Fruit fly (Drosophila melanogaster) whole organism, embryonic: ENCODE results near the gene Syt1.

ENCODE experiments used
- Aef1 ChIP-seq: fragments of 200-800 bp; sonication (Bioruptor generic); IDR thresholded peaks from 3 replicates; pipeline ENCODE4 v1.3.6; 2022; ENCODE audit warnings: missing biosample characterization, missing genetic modification characterization
- Asciz ChIP-seq: fragments of 200-800 bp; sonication (Bioruptor generic); optimal IDR thresholded peaks from 2 replicates; lab custom pipeline; 2017; ENCODE audit warnings: missing biosample characterization, mild to moderate bottlenecking, missing genetic modification characterization, missing genetic modification reagents
- CG1024 ChIP-seq: fragments of 200-800 bp; sonication (Bioruptor generic); IDR thresholded peaks from 2 replicates; pipeline ENCODE4 v1.3.6; 2022; ENCODE audit warnings: missing biosample characterization, missing genetic modification characterization
- CG10366 ChIP-seq: fragments of 200-800 bp; sonication (Bioruptor generic); IDR thresholded peaks from 2 replicates; pipeline ENCODE4 v1.3.6; 2022; ENCODE audit warnings: missing biosample characterization, missing genetic modification characterization
- CG10979 ChIP-seq: fragments of 200-800 bp; sonication (Bioruptor generic); optimal IDR thresholded peaks from 2 replicates; lab custom pipeline; 2018; ENCODE audit warnings: missing biosample characterization, mild to moderate bottlenecking, missing genetic modification characterization, moderate library complexity
- CG11696 ChIP-seq: fragments of 200-800 bp; sonication (Bioruptor generic); IDR thresholded peaks from 2 replicates; pipeline ENCODE4 v1.3.6; 2022; ENCODE audit warnings: missing biosample characterization, missing genetic modification characterization
- CG12104 ChIP-seq: fragments of 200-800 bp; sonication (Bioruptor generic); optimal IDR thresholded peaks from 3 replicates; lab custom pipeline; 2016; ENCODE audit warnings: missing biosample characterization, missing genetic modification characterization
- CG13424 ChIP-seq: fragments of 200-800 bp; sonication (Bioruptor generic); optimal IDR thresholded peaks from 2 replicates; lab custom pipeline; 2019; ENCODE audit warnings: missing biosample characterization, mild to moderate bottlenecking, missing genetic modification characterization, moderate library complexity
- CG15011 ChIP-seq: fragments of 200-800 bp; sonication (Bioruptor generic); optimal IDR thresholded peaks from 3 replicates; lab custom pipeline; 2018; ENCODE audit warnings: missing biosample characterization, mild to moderate bottlenecking, missing genetic modification characterization
- CG17568 ChIP-seq: fragments of 200-800 bp; sonication (Bioruptor generic); optimal IDR thresholded peaks from 2 replicates; lab custom pipeline; 2018; ENCODE audit warnings: missing biosample characterization, mild to moderate bottlenecking, missing genetic modification characterization, moderate library complexity
- CG18619 ChIP-seq: fragments of 200-800 bp; sonication (Bioruptor generic); optimal IDR thresholded peaks from 3 replicates; lab custom pipeline; 2017; ENCODE audit warnings: missing biosample characterization, mild to moderate bottlenecking, missing genetic modification characterization
- CG30020 ChIP-seq: fragments of 200-800 bp; optimal IDR thresholded peaks from 2 replicates; lab custom pipeline; 2019; ENCODE audit warnings: missing biosample characterization, mild to moderate bottlenecking, missing genetic modification characterization, moderate library complexity
- CG3163 ChIP-seq: fragments of 200-800 bp; sonication (Bioruptor generic); optimal IDR thresholded peaks from 3 replicates; lab custom pipeline; 2016; ENCODE audit warnings: missing biosample characterization, missing genetic modification characterization
- CG4730 ChIP-seq: fragments of 200-800 bp; sonication (Bioruptor generic); IDR thresholded peaks from 2 replicates; pipeline ENCODE4 v1.3.6; 2022; ENCODE audit warnings: missing biosample characterization, missing genetic modification characterization
- CG5953 ChIP-seq: fragments of 200-800 bp; sonication (Bioruptor generic); IDR thresholded peaks from 2 replicates; pipeline ENCODE4 v1.3.6; 2022; ENCODE audit warnings: missing biosample characterization, missing genetic modification characterization
- CG6272 ChIP-seq: fragments of 200-800 bp; sonication (Bioruptor generic); IDR thresholded peaks from 2 replicates; pipeline ENCODE4 v1.3.6; 2022; ENCODE audit warnings: missing biosample characterization, missing genetic modification characterization
- CG6683 ChIP-seq: fragments of 200-800 bp; sonication (Bioruptor generic); optimal IDR thresholded peaks from 2 replicates; lab custom pipeline; 2017; ENCODE audit warnings: missing biosample characterization, mild to moderate bottlenecking, missing genetic modification characterization, missing genetic modification reagents
- CG8290 ChIP-seq, 3 experiments: fragments of 200-800 bp; sonication (Bioruptor generic); optimal IDR thresholded peaks; 2 replicates each; lab custom pipeline; 2016 to 2019; ENCODE audit warnings: missing biosample characterization in 3 of 3, missing genetic modification characterization in 3 of 3, mild to moderate bottlenecking in 2 of 3, moderate library complexity in 1 of 3
- CG8388 ChIP-seq: fragments of 200-800 bp; sonication (Bioruptor generic); optimal IDR thresholded peaks from 2 replicates; lab custom pipeline; 2019; ENCODE audit warnings: missing biosample characterization, mild to moderate bottlenecking, missing genetic modification characterization, moderate library complexity
- CG9727 ChIP-seq: fragments of 200-800 bp; sonication (Bioruptor generic); optimal IDR thresholded peaks from 3 replicates; lab custom pipeline; 2017; ENCODE audit warnings: missing biosample characterization, mild to moderate bottlenecking, missing genetic modification characterization
- CG9797 ChIP-seq: fragments of 200-800 bp; sonication (Bioruptor generic); optimal IDR thresholded peaks from 3 replicates; lab custom pipeline; 2018; ENCODE audit warnings: missing biosample characterization, mild to moderate bottlenecking, missing genetic modification characterization
- Camta ChIP-seq: fragments of 200-800 bp; sonication (Bioruptor generic); optimal IDR thresholded peaks from 2 replicates; lab custom pipeline; 2016; ENCODE audit warnings: missing biosample characterization, missing genetic modification characterization
- Drgx ChIP-seq: fragments of 200-800 bp; sonication (Bioruptor generic); IDR thresholded peaks from 2 replicates; pipeline ENCODE4 v1.3.6; 2022; ENCODE audit warnings: missing biosample characterization, missing genetic modification characterization
- Gsc ChIP-seq: fragments of 200-800 bp; sonication (Bioruptor generic); IDR thresholded peaks from 2 replicates; pipeline ENCODE4 v1.3.6; 2022; ENCODE audit warnings: missing biosample characterization, missing genetic modification characterization
- Hr3 ChIP-seq: fragments of 200-800 bp; sonication (Bioruptor generic); optimal IDR thresholded peaks from 3 replicates; lab custom pipeline; 2016; ENCODE audit warnings: missing biosample characterization, missing genetic modification characterization
- Med ChIP-seq: fragments of 200-800 bp; sonication (Bioruptor generic); peaks from one replicate; lab custom pipeline; 2016; ENCODE audit warnings: missing biosample characterization, missing genetic modification characterization, mild to moderate bottlenecking, inconsistent platforms, moderate library complexity
- Mrtf ChIP-seq: fragments of 200-800 bp; sonication (Bioruptor generic); IDR thresholded peaks from 3 replicates; pipeline ENCODE4 v1.3.6; 2022; ENCODE audit warnings: missing biosample characterization, missing genetic modification characterization
- NC2β ChIP-seq: fragments of 200-800 bp; sonication (Bioruptor generic); optimal IDR thresholded peaks from 2 replicates; lab custom pipeline; 2016; ENCODE audit warnings: missing biosample characterization, missing genetic modification characterization
- NFAT ChIP-seq: fragments of 200-800 bp; sonication (Bioruptor generic); IDR thresholded peaks from 2 replicates; pipeline ENCODE4 v1.3.6; 2022; ENCODE audit warnings: missing biosample characterization, missing genetic modification characterization
- Oli ChIP-seq: fragments of 200-800 bp; sonication (Bioruptor generic); optimal IDR thresholded peaks from 2 replicates; lab custom pipeline; 2018; ENCODE audit warnings: missing biosample characterization, mild to moderate bottlenecking, missing genetic modification characterization, moderate library complexity
- amos ChIP-seq: fragments of 200-800 bp; sonication (Bioruptor generic); IDR thresholded peaks from 2 replicates; pipeline ENCODE4 v1.3.6; 2022; ENCODE audit warnings: missing biosample characterization, missing genetic modification characterization; ENCODE audit not compliant: partially characterized antibody
- cg ChIP-seq: fragments of 200-800 bp; sonication (Bioruptor generic); optimal IDR thresholded peaks from 3 replicates; lab custom pipeline; 2019; ENCODE audit warnings: missing biosample characterization, mild to moderate bottlenecking, missing genetic modification characterization, moderate library complexity
- dan ChIP-seq: fragments of 200-800 bp; sonication (Bioruptor generic); IDR thresholded peaks from 2 replicates; pipeline ENCODE4 v1.3.6; 2022; ENCODE audit warnings: missing biosample characterization, missing genetic modification characterization
- gem ChIP-seq: fragments of 200-800 bp; sonication (Bioruptor generic); optimal IDR thresholded peaks from 2 replicates; lab custom pipeline; 2019; ENCODE audit warnings: missing biosample characterization, mild to moderate bottlenecking, missing genetic modification characterization, moderate library complexity
- kay ChIP-seq: fragments of 200-800 bp; sonication (Bioruptor generic); optimal IDR thresholded peaks from 2 replicates; lab custom pipeline; 2016; ENCODE audit warnings: missing biosample characterization, missing genetic modification characterization
- klu ChIP-seq: fragments of 200-800 bp; sonication (Bioruptor generic); IDR thresholded peaks from 2 replicates; pipeline ENCODE4 v1.3.6; 2022; ENCODE audit warnings: missing biosample characterization, missing genetic modification characterization
- lilli ChIP-seq: fragments of 200-800 bp; sonication (Bioruptor generic); optimal IDR thresholded peaks from 3 replicates; lab custom pipeline; 2016; ENCODE audit warnings: missing biosample characterization, missing genetic modification characterization
- nerfin-1 ChIP-seq: fragments of 200-800 bp; sonication (Bioruptor generic); optimal IDR thresholded peaks from 3 replicates; lab custom pipeline; 2019; ENCODE audit warnings: missing biosample characterization, mild to moderate bottlenecking, missing genetic modification characterization, moderate library complexity
- nerfin-2 ChIP-seq: fragments of 200-800 bp; sonication (Bioruptor generic); IDR thresholded peaks from 2 replicates; pipeline ENCODE4 v1.3.6; 2022; ENCODE audit warnings: missing biosample characterization, missing genetic modification characterization; ENCODE audit not compliant: partially characterized antibody
- pho ChIP-seq: fragments of 200-800 bp; sonication (Bioruptor generic); optimal IDR thresholded peaks from 2 replicates; lab custom pipeline; 2016; ENCODE audit warnings: missing biosample characterization, missing genetic modification characterization
- phol ChIP-seq: fragments of 200-800 bp; sonication (Bioruptor generic); optimal IDR thresholded peaks from 3 replicates; lab custom pipeline; 2018; ENCODE audit warnings: missing biosample characterization, mild to moderate bottlenecking, missing genetic modification characterization, moderate library complexity
- row ChIP-seq: fragments of 200-800 bp; sonication (Bioruptor generic); IDR thresholded peaks from 3 replicates; pipeline ENCODE4 v1.3.6; 2022; ENCODE audit warnings: missing biosample characterization, missing genetic modification characterization
- seq ChIP-seq: fragments of 200-800 bp; sonication (Bioruptor generic); IDR thresholded peaks from 2 replicates; pipeline ENCODE4 v1.3.6; 2022; ENCODE audit warnings: missing biosample characterization, missing genetic modification characterization
- sim ChIP-seq: fragments of 200-800 bp; sonication (Bioruptor generic); IDR thresholded peaks from 2 replicates; pipeline ENCODE4 v1.3.6; 2022; ENCODE audit warnings: missing biosample characterization, missing genetic modification characterization
- sima ChIP-seq: fragments of 200-800 bp; sonication (Bioruptor generic); optimal IDR thresholded peaks from 2 replicates; lab custom pipeline; 2016; ENCODE audit warnings: missing biosample characterization, missing genetic modification characterization
- sqz ChIP-seq: fragments of 200-800 bp; sonication (Bioruptor generic); optimal IDR thresholded peaks from 3 replicates; lab custom pipeline; 2018; ENCODE audit warnings: missing biosample characterization, mild to moderate bottlenecking, missing genetic modification characterization
- tio ChIP-seq: fragments of 200-800 bp; sonication (Bioruptor generic); optimal IDR thresholded peaks from 2 replicates; lab custom pipeline; 2017; ENCODE audit warnings: missing biosample characterization, missing genetic modification characterization, inconsistent platforms
- wek ChIP-seq: fragments of 200-800 bp; sonication (Bioruptor generic); optimal IDR thresholded peaks from 3 replicates; lab custom pipeline; 2018; ENCODE audit warnings: missing biosample characterization, mild to moderate bottlenecking, missing genetic modification characterization, moderate library complexity
- zfh2 ChIP-seq: fragments of 200-800 bp; sonication (Bioruptor generic); optimal IDR thresholded peaks from 2 replicates; lab custom pipeline; 2016; ENCODE audit warnings: missing biosample characterization, missing genetic modification characterization

The Syt1 gene

dm6 chr2L:2731370-2732138 lies 68.2 kb downstream of the Syt1 start (continued):
- TF ChIP-seq NFAT (GFP tag; lab: Robert Waterston, UW) (no peak), Asciz (GFP tag; lab: Kevin White, UChicago) (no peak), pho (no peak), nerfin-2 (GFP tag; lab: Robert Waterston, UW) (no peak), sim (no peak), Camta (GFP tag; lab: Kevin White, UChicago) (no peak), gem (tag; lab: Kevin White, UChicago) (peak; percentile 56), kay (GFP tag; lab: Kevin White, UChicago) (peak; percentile 50), CG18619 (GFP tag; lab: Kevin White, UChicago) (peak; percentile 9), cg (GFP tag; lab: Kevin White, UChicago) (peak; percentile 3), NC2β (GFP tag; lab: Kevin White, UChicago) (peak; percentile 11), row (GFP tag; lab: Robert Waterston, UW) (peak; percentile 59; the same call in 2 of the 3 replicates), klu (GFP tag; lab: Robert Waterston, UW) (peak; percentile 18; the same call in 1 of the 2 replicates), phol (tag; lab: Kevin White, UChicago) (peak; percentile 39), Gsc (0 out of 2 replicates have a peak, but pooled peaks have one; percentile 24), wek (no peak), CG3163 (GFP tag; lab: Kevin White, UChicago) (no peak), CG8290 (GFP tag; optimal IDR thresholded peaks at IDR 0.05; lab: Kevin White, UChicago) (no peak), CG8290 (tag; optimal IDR thresholded peaks at IDR 0.05; lab: Kevin White, UChicago) (peak in 1 of 2 experiments; percentile 24), CG9797 (no peak), CG13424 (peak; percentile 21), CG15011 (GFP tag; lab: Kevin White, UChicago) (no peak), CG9727 (GFP tag; lab: Kevin White, UChicago) (no peak), CG1024 (GFP tag; lab: Robert Waterston, UW) (no peak), CG6272 (GFP tag; lab: Robert Waterston, UW) (no peak), tio (no peak), sqz (GFP tag; lab: Kevin White, UChicago) (no peak), CG8388 (GFP tag; lab: Kevin White, UChicago) (no peak), Drgx (GFP tag; lab: Robert Waterston, UW) (peak; percentile 57), CG4730 (GFP tag; lab: Robert Waterston, UW) (peak; percentile 62; the same call in 1 of the 2 replicates), dan (GFP tag; lab: Robert Waterston, UW) (no peak), CG17568 (GFP tag; lab: Kevin White, UChicago) (no peak), zfh2 (GFP tag; lab: Kevin White, UChicago) (no peak), sima (no peak), CG11696 (GFP tag; lab: Robert Waterston, UW) (no peak), amos (no peak), seq (GFP tag; lab: Robert Waterston, UW) (no peak), Hr3 (GFP tag; lab: Kevin White, UChicago) (peak; percentile 10), Mrtf (GFP tag; lab: Robert Waterston, UW) (0 out of 3 replicates have a peak, but pooled peaks have one; percentile 19), Oli (tag; lab: Kevin White, UChicago) (peak; percentile 45), CG12104 (no peak), nerfin-1 (no peak), Med (peak; percentile 80), Aef1 (GFP tag; lab: Robert Waterston, UW) (0 out of 3 replicates have a peak, but pooled peaks have one; percentile 25), CG30020 (tag; lab: Kevin White, UChicago) (no peak), CG10979 (tag; lab: Kevin White, UChicago) (peak; percentile 38), CG5953 (GFP tag; lab: Robert Waterston, UW) (no peak), CG6683 (GFP tag; lab: Kevin White, UChicago) (no peak), CG10366 (peak; percentile 39; the same call in 1 of the 2 replicates), lilli (GFP tag; lab: Kevin White, UChicago) (peak; percentile 20)
